Worm (Caenorhabditis elegans): ENCODE data around the gene glo-1.
A peak's percentile ranks its signal among the peaks of the same experiment; 100 is the strongest.

glo-1 gene

ce11 chrX:9917362-9917761 is 35.4 kb upstream of the glo-1 start, which contains the start of gene F21G4.6:
Gene F21G4.6, minus strand, starts transcription at chrX:9917448.
- no peak for TF ChIP-seq zip-4 (GFP tag; optimal IDR thresholded peaks at IDR 0.05)
- peak; percentile 56 for TF ChIP-seq rnt-1 (tag; optimal IDR thresholded peaks at IDR 0.05)

- no peak for TF ChIP-seq fkh-10 (GFP tag; optimal IDR thresholded peaks at IDR 0.05)
- TF ChIP-seq unc-98 (GFP tag; IDR thresholded peaks at IDR 0.05): no peak
- no peak for TF ChIP-seq efl-1 (optimal IDR thresholded peaks at IDR 0.05)
- no peak for TF ChIP-seq efl-1 (GFP tag; optimal IDR thresholded peaks at IDR 0.05 in 1 of 2)
- TF ChIP-seq elt-3 (tag; optimal IDR thresholded peaks at IDR 0.05): no peak
- no peak for TF ChIP-seq alr-1 (tag; optimal IDR thresholded peaks at IDR 0.05; ENCODE audit: borderline replicate concordance)
- no peak for TF ChIP-seq ceh-90 (tag; optimal IDR thresholded peaks at IDR 0.05)
Observed at ce11 chrX:9905840-9906239, 23.8 kb upstream of the glo-1 start, which contains the start of gene F21G4.5. Gene F21G4.5, plus strand, starts transcription at chrX:9906140.

- TF ChIP-seq dsc-1 (tag; optimal IDR thresholded peaks at IDR 0.05) (peak; percentile 9), lin-14 (GFP tag; optimal IDR thresholded peaks at IDR 0.05) (peak; percentile 88), unc-98 (GFP tag; IDR thresholded peaks at IDR 0.05) (no peak), tbx-2 (tag; optimal IDR thresholded peaks at IDR 0.05) (peak; percentile 42), elt-2 (tag; optimal IDR thresholded peaks at IDR 0.05) (no peak), dpl-1 (GFP tag; optimal IDR thresholded peaks at IDR 0.05) (peak in 1 of 3 experiments; percentile 25), aly-2 (tag; optimal IDR thresholded peaks at IDR 0.05) (no peak), egl-13 (tag; optimal IDR thresholded peaks at IDR 0.05) (peak; percentile 13), ama-1 (optimal IDR thresholded peaks at IDR 0.05) (no peak), aha-1 (tag; optimal IDR thresholded peaks at IDR 0.05) (no peak), F16B12.6 (tag; optimal IDR thresholded peaks at IDR 0.05) (no peak), C34B4.2 (tag; optimal IDR thresholded peaks at IDR 0.05) (no peak), C16A3.4 (tag; optimal IDR thresholded peaks at IDR 0.05) (peak; percentile 38), nhr-237 (tag; optimal IDR thresholded peaks at IDR 0.05) (no peak), fkh-10 (GFP tag; optimal IDR thresholded peaks at IDR 0.05) (peak; percentile 54), nhr-20 (tag; optimal IDR thresholded peaks at IDR 0.05) (peak; percentile 39), ceh-8 (GFP tag; optimal IDR thresholded peaks at IDR 0.05) (no peak), mep-1 (tag; optimal IDR thresholded peaks at IDR 0.05) (peak; percentile 68), sup-37 (GFP tag; optimal IDR thresholded peaks at IDR 0.05) (no peak), lsy-2 (tag; optimal IDR thresholded peaks at IDR 0.05) (peak; percentile 14 to 52), irx-1 (tag; optimal IDR thresholded peaks at IDR 0.05) (no peak), xbp-1 (tag; optimal IDR thresholded peaks at IDR 0.05) (peak; percentile 26), efl-1 (optimal IDR thresholded peaks at IDR 0.05) (peak in 1 of 2 experiments; percentile 50), efl-1 (GFP tag; optimal IDR thresholded peaks at IDR 0.05 in 1 of 2) (no peak), lin-35 (GFP tag; optimal IDR thresholded peaks at IDR 0.05) (peak; percentile 17 to 26), snu-23 (GFP tag; optimal IDR thresholded peaks at IDR 0.05) (peak; percentile 72), ztf-11 (tag; optimal IDR thresholded peaks at IDR 0.05) (no peak), unc-86 (tag; optimal IDR thresholded peaks at IDR 0.05) (peak; percentile 19), jun-1 (tag; optimal IDR thresholded peaks at IDR 0.05) (peak; percentile 1), nhr-71 (tag; optimal IDR thresholded peaks at IDR 0.05) (peak; percentile 64), fkh-4 (tag; optimal IDR thresholded peaks at IDR 0.05; ENCODE audit: borderline replicate concordance) (no peak), ets-5 (GFP tag; IDR thresholded peaks at IDR 0.05) (no peak), nhr-47 (tag; optimal IDR thresholded peaks at IDR 0.05) (peak; percentile 54), fkh-8 (tag; optimal IDR thresholded peaks at IDR 0.05) (peak; percentile 63), blmp-1 (tag; optimal IDR thresholded peaks at IDR 0.05) (peak; percentile 73), pag-3 (tag; optimal IDR thresholded peaks at IDR 0.05; ENCODE audit: borderline replicate concordance, insufficient read depth) (no peak), ceh-82 (tag; optimal IDR thresholded peaks at IDR 0.05) (peak in 2 of 3 experiments; percentile 31 to 57), pax-3 (tag; optimal IDR thresholded peaks at IDR 0.05) (no peak), snpc-4 (tag; optimal IDR thresholded peaks at IDR 0.05) (peak; percentile 32), swsn-7 (tag; optimal IDR thresholded peaks at IDR 0.05) (peak; percentile 54), nhr-85 (tag) (peak; percentile 55), mdl-1 (tag; optimal IDR thresholded peaks at IDR 0.05) (peak in 1 of 2 experiments; percentile 44)
Observed at ce11 chrX:9899426-9900131, 17.6 kb upstream of the glo-1 start, which contains the start of gene phf-34. Gene phf-34, minus strand, starts transcription at chrX:9899476.
